Worm (Caenorhabditis elegans): ENCODE measurements around the gene C30B5.17.

DNA sequence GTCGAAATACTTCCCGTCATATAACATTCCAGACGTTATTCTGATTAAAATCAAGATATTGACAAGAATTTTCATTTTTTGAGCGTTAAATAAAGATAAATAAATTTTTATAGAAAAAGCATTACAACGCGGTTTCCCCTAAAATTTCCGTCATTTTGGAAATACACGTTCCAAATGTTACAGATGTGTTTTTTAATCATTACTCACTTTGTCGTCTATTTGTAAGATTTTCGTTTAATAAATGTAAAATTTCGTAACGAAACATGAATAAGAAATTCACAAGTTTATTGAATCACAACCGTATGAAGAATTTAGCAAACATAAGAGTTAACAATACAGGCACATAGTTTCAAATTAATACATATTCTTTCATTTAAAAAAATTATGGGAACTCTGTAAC is at the start of gene C30B5.17:
- TF ChIP-seq T22C8.4 (GFP tag; IDR thresholded peaks at IDR 0.05) (no peak), ztf-23 (GFP tag; IDR thresholded peaks at IDR 0.05) (no peak), flt-1 (GFP tag; IDR thresholded peaks at IDR 0.05) (no peak), tab-1 (GFP tag; IDR thresholded peaks at IDR 0.05) (no peak)
